Fruit fly (Drosophila melanogaster) whole organism, embryonic: ENCODE data around the gene stas.

Experiments
- ATbp ChIP-seq: fragments of 200-800 bp; sonication (Bioruptor generic); optimal IDR thresholded peaks from 2 replicates; lab custom pipeline; 2017; ENCODE audit warnings: missing biosample characterization, mild to moderate bottlenecking, missing genetic modification characterization, missing genetic modification reagents
- Antp ChIP-seq: fragments of 200-800 bp; sonication (Bioruptor generic); optimal IDR thresholded peaks from 3 replicates; lab custom pipeline; 2016; ENCODE audit warnings: missing biosample characterization, missing genetic modification characterization
- Bgb ChIP-seq: fragments of 200-800 bp; sonication (Bioruptor generic); IDR thresholded peaks from 2 replicates; pipeline ENCODE4 v1.3.6; 2022; ENCODE audit warnings: missing biosample characterization, missing genetic modification characterization; ENCODE audit not compliant: partially characterized antibody
- Bteb2 ChIP-seq: fragments of 200-800 bp; sonication (Bioruptor generic); optimal IDR thresholded peaks from 2 replicates; lab custom pipeline; 2016; ENCODE audit warnings: missing biosample characterization, missing genetic modification characterization
- CG10267 ChIP-seq: fragments of 200-800 bp; sonication (Bioruptor generic); optimal IDR thresholded peaks from 2 replicates; lab custom pipeline; 2018; ENCODE audit warnings: missing biosample characterization, mild to moderate bottlenecking, missing genetic modification characterization, moderate library complexity
- CG10431 ChIP-seq: fragments of 200-800 bp; sonication (Bioruptor generic); optimal IDR thresholded peaks from 3 replicates; lab custom pipeline; 2018; ENCODE audit warnings: missing biosample characterization, mild to moderate bottlenecking, missing genetic modification characterization
- CG11093 ChIP-seq: fragments of 200-800 bp; sonication (Bioruptor generic); IDR thresholded peaks from 3 replicates; pipeline ENCODE4 v1.3.6; 2022; ENCODE audit warnings: missing biosample characterization, missing genetic modification characterization
- CG11456 ChIP-seq: fragments of 200-800 bp; sonication (Bioruptor generic); IDR thresholded peaks from 3 replicates; pipeline ENCODE4 v1.3.6; 2022; ENCODE audit warnings: missing biosample characterization, missing genetic modification characterization
- CG11504 ChIP-seq: fragments of 200-800 bp; sonication (Bioruptor generic); optimal IDR thresholded peaks from 3 replicates; lab custom pipeline; 2019; ENCODE audit warnings: missing biosample characterization, mild to moderate bottlenecking, missing genetic modification characterization, moderate library complexity
- CG12236 ChIP-seq: fragments of 200-800 bp; sonication (Bioruptor generic); optimal IDR thresholded peaks from 2 replicates; lab custom pipeline; 2016; ENCODE audit warnings: missing biosample characterization, missing genetic modification characterization
- CG12391 ChIP-seq: fragments of 200-800 bp; sonication (Bioruptor generic); optimal IDR thresholded peaks from 3 replicates; lab custom pipeline; 2018; ENCODE audit warnings: missing biosample characterization, mild to moderate bottlenecking, missing genetic modification characterization, moderate library complexity
- CG13123 ChIP-seq: fragments of 200-800 bp; sonication (Bioruptor generic); optimal IDR thresholded peaks from 2 replicates; lab custom pipeline; 2016; ENCODE audit warnings: missing biosample characterization, missing genetic modification characterization
- CG17359 ChIP-seq: fragments of 200-800 bp; sonication (Bioruptor generic); optimal IDR thresholded peaks from 3 replicates; lab custom pipeline; 2018; ENCODE audit warnings: missing biosample characterization, mild to moderate bottlenecking, missing genetic modification characterization, moderate library complexity
- CG2202 ChIP-seq: fragments of 200-800 bp; sonication (Bioruptor generic); optimal IDR thresholded peaks from 2 replicates; lab custom pipeline; 2018; ENCODE audit warnings: missing biosample characterization, mild to moderate bottlenecking, missing genetic modification characterization
- CG31441 ChIP-seq: fragments of 200-800 bp; sonication (Bioruptor generic); IDR thresholded peaks from 2 replicates; pipeline ENCODE4 v1.3.6; 2022; ENCODE audit warnings: missing biosample characterization, missing genetic modification characterization
- CG33213 ChIP-seq: fragments of 200-800 bp; sonication (Bioruptor generic); optimal IDR thresholded peaks from 3 replicates; lab custom pipeline; 2016; ENCODE audit warnings: missing biosample characterization, missing genetic modification characterization
- CG3838 ChIP-seq: fragments of 200-800 bp; sonication (Bioruptor generic); optimal IDR thresholded peaks from 3 replicates; lab custom pipeline; 2016; ENCODE audit warnings: missing biosample characterization, missing genetic modification characterization
- CG5180 ChIP-seq: fragments of 200-800 bp; sonication (Bioruptor generic); optimal IDR thresholded peaks from 3 replicates; lab custom pipeline; 2017; ENCODE audit warnings: missing biosample characterization, missing genetic modification characterization, mild to moderate bottlenecking, moderate library complexity, missing genetic modification reagents
- CG6689 ChIP-seq: fragments of 200-800 bp; sonication (Bioruptor generic); IDR thresholded peaks from 2 replicates; pipeline ENCODE4 v1.3.6; 2022; ENCODE audit warnings: missing biosample characterization, missing genetic modification characterization
- CG6765 ChIP-seq: fragments of 200-800 bp; sonication (Bioruptor generic); optimal IDR thresholded peaks from 3 replicates; lab custom pipeline; 2017; ENCODE audit warnings: missing biosample characterization, mild to moderate bottlenecking, missing genetic modification characterization
- CG7271 ChIP-seq: fragments of 200-800 bp; sonication (Bioruptor generic); optimal IDR thresholded peaks from 2 replicates; lab custom pipeline; 2018; ENCODE audit warnings: missing biosample characterization, mild to moderate bottlenecking, missing genetic modification characterization, moderate library complexity
- CG7786 ChIP-seq: fragments of 200-800 bp; sonication (Bioruptor generic); optimal IDR thresholded peaks from 2 replicates; lab custom pipeline; 2016; ENCODE audit warnings: missing biosample characterization, missing genetic modification characterization
- CG7839 ChIP-seq: fragments of 200-800 bp; sonication (Bioruptor generic); optimal IDR thresholded peaks from 3 replicates; lab custom pipeline; 2018; ENCODE audit warnings: missing biosample characterization, mild to moderate bottlenecking, missing genetic modification characterization, moderate library complexity
- CHES-1-like ChIP-seq: fragments of 200-800 bp; sonication (Bioruptor generic); optimal IDR thresholded peaks from 2 replicates; lab custom pipeline; 2016; ENCODE audit warnings: missing biosample characterization, missing genetic modification characterization
- Dbx ChIP-seq: fragments of 200-800 bp; sonication (Bioruptor generic); IDR thresholded peaks from 3 replicates; pipeline ENCODE4 v1.3.6; 2022; ENCODE audit warnings: missing biosample characterization, missing genetic modification characterization
- Hr39 ChIP-seq: fragments of >200 bp; optimal IDR thresholded peaks from 2 replicates; lab custom pipeline; 2017
- Kr ChIP-seq: fragments of 200-800 bp; sonication (Bioruptor generic); optimal IDR thresholded peaks from 2 replicates; lab custom pipeline; 2017; ENCODE audit warnings: missing biosample characterization, mild to moderate bottlenecking, missing genetic modification characterization
- NC2β ChIP-seq: fragments of 200-800 bp; sonication (Bioruptor generic); optimal IDR thresholded peaks from 2 replicates; lab custom pipeline; 2016; ENCODE audit warnings: missing biosample characterization, missing genetic modification characterization
- PHDP ChIP-seq: fragments of 200-800 bp; sonication (Bioruptor generic); optimal IDR thresholded peaks from 3 replicates; lab custom pipeline; 2018; ENCODE audit warnings: missing biosample characterization, mild to moderate bottlenecking, missing genetic modification characterization, moderate library complexity
- Pdp1 ChIP-seq, 2 experiments: fragments of 200-800 bp; sonication (Bioruptor generic); optimal IDR thresholded peaks; 3 replicates each; lab custom pipeline; 2016; ENCODE audit warnings: missing biosample characterization in 2 of 2, missing genetic modification characterization in 2 of 2, mild to moderate bottlenecking in 1 of 2, moderate library complexity in 1 of 2
- YL-1 ChIP-seq: fragments of 200-800 bp; sonication (Bioruptor generic); optimal IDR thresholded peaks from 3 replicates; lab custom pipeline; 2017; ENCODE audit warnings: missing biosample characterization, mild to moderate bottlenecking, missing genetic modification characterization
- bab2 ChIP-seq: fragments of 200-800 bp; sonication (Bioruptor generic); optimal IDR thresholded peaks from 2 replicates; lab custom pipeline; 2016; ENCODE audit warnings: missing biosample characterization, missing genetic modification characterization
- btn ChIP-seq: fragments of 200-800 bp; sonication (Bioruptor generic); optimal IDR thresholded peaks from 2 replicates; lab custom pipeline; 2016; ENCODE audit warnings: missing biosample characterization, missing genetic modification characterization
- caup ChIP-seq: fragments of 200-800 bp; sonication (Bioruptor generic); optimal IDR thresholded peaks from 3 replicates; lab custom pipeline; 2017; ENCODE audit warnings: missing biosample characterization, mild to moderate bottlenecking, missing genetic modification characterization, moderate library complexity; ENCODE audit not compliant: severe bottlenecking
- cg ChIP-seq: fragments of 200-800 bp; sonication (Bioruptor generic); optimal IDR thresholded peaks from 3 replicates; lab custom pipeline; 2019; ENCODE audit warnings: missing biosample characterization, mild to moderate bottlenecking, missing genetic modification characterization, moderate library complexity
- dm ChIP-seq: fragments of 200-800 bp; sonication (Bioruptor generic); optimal IDR thresholded peaks from 3 replicates; lab custom pipeline; 2016; ENCODE audit warnings: missing biosample characterization, missing genetic modification characterization
- dysf ChIP-seq: fragments of 200-800 bp; sonication (Bioruptor generic); IDR thresholded peaks from 3 replicates; pipeline ENCODE4 v1.3.6; 2022; ENCODE audit warnings: missing biosample characterization, missing genetic modification characterization
- gfzf ChIP-seq: fragments of 200-800 bp; sonication (Bioruptor generic); optimal IDR thresholded peaks from 2 replicates; lab custom pipeline; 2016; ENCODE audit warnings: missing biosample characterization, mild to moderate bottlenecking, missing genetic modification characterization, moderate library complexity
- hbn ChIP-seq: fragments of 200-800 bp; sonication (Bioruptor generic); IDR thresholded peaks from 2 replicates; pipeline ENCODE4 v1.3.6; 2022; ENCODE audit warnings: missing biosample characterization, missing genetic modification characterization; ENCODE audit not compliant: partially characterized antibody
- hkb ChIP-seq, 2 experiments: fragments of 200-800 bp in 1 of 2; fragments of >200 bp in 1 of 2; sonication (Bioruptor generic) in 1 of 2; IDR thresholded peaks in 1 of 2; optimal IDR thresholded peaks in 1 of 2; 2 replicates each; pipeline versions ENCODE4 v1.3.6 to Lab custom; 2017 to 2022; ENCODE audit warnings: missing biosample characterization in 1 of 2, missing genetic modification characterization in 1 of 2
- jumu ChIP-seq: fragments of 200-800 bp; sonication (Bioruptor generic); optimal IDR thresholded peaks from 3 replicates; lab custom pipeline; 2016; ENCODE audit warnings: missing biosample characterization, missing genetic modification characterization
- lab ChIP-seq: fragments of 200-800 bp; sonication (Bioruptor generic); optimal IDR thresholded peaks from 3 replicates; lab custom pipeline; 2017; ENCODE audit warnings: missing biosample characterization, missing genetic modification characterization, mild to moderate bottlenecking, moderate library complexity, missing genetic modification reagents
- maf-S ChIP-seq: fragments of 200-800 bp; sonication (Bioruptor generic); optimal IDR thresholded peaks from 2 replicates; lab custom pipeline; 2016; ENCODE audit warnings: missing biosample characterization, missing genetic modification characterization
- org-1 ChIP-seq: fragments of 200-800 bp; sonication (Bioruptor generic); optimal IDR thresholded peaks from 2 replicates; lab custom pipeline; 2017; ENCODE audit warnings: missing biosample characterization, missing genetic modification characterization
- rib ChIP-seq: fragments of 200-800 bp; sonication (Bioruptor generic); IDR thresholded peaks from 2 replicates; pipeline ENCODE4 v1.3.6; 2022; ENCODE audit warnings: missing biosample characterization, missing genetic modification characterization
- shn ChIP-seq: fragments of 200-800 bp; sonication (Bioruptor generic); optimal IDR thresholded peaks from 3 replicates; lab custom pipeline; 2016; ENCODE audit warnings: missing biosample characterization, missing genetic modification characterization
- sr ChIP-seq: fragments of 200-800 bp; sonication (Bioruptor generic); IDR thresholded peaks from 3 replicates; pipeline ENCODE4 v1.3.6; 2022; ENCODE audit warnings: missing biosample characterization, missing genetic modification characterization
- ssp ChIP-seq: fragments of 200-800 bp; sonication (Bioruptor generic); IDR thresholded peaks from 2 replicates; pipeline ENCODE4 v1.3.6; 2022; ENCODE audit warnings: missing biosample characterization, missing genetic modification characterization
- tin ChIP-seq: fragments of 200-800 bp; sonication (Bioruptor generic); optimal IDR thresholded peaks from 3 replicates; lab custom pipeline; 2016; ENCODE audit warnings: missing biosample characterization, missing genetic modification characterization
- tll ChIP-seq, 2 experiments: fragments of 200-800 bp in 1 of 2; fragments of >200 bp in 1 of 2; sonication (Bioruptor generic) in 1 of 2; optimal IDR thresholded peaks; 2 replicates each; lab custom pipeline; 2017 to 2019; ENCODE audit warnings: missing biosample characterization in 2 of 2, missing genetic modification characterization in 2 of 2, mild to moderate bottlenecking in 1 of 2, moderate library complexity in 1 of 2

Gene stas

dm6 chrX:17582650-17583049 is 45.0 kb downstream of the stas start (continued):
- TF ChIP-seq jumu (no peak), ATbp (GFP tag; lab: Kevin White, UChicago) (peak; percentile 70), Antp (GFP tag; lab: Kevin White, UChicago) (peak; percentile 8), CG17359 (tag; lab: Kevin White, UChicago) (peak; percentile 56), CG12391 (tag; lab: Kevin White, UChicago) (no peak), Pdp1 (GFP tag; optimal IDR thresholded peaks at IDR 0.05; lab: Kevin White, UChicago) (no peak), CG6765 (GFP tag; lab: Kevin White, UChicago) (peak; percentile 37), Dbx (GFP tag; lab: Robert Waterston, UW) (0 out of 3 replicates have a peak, but pooled peaks have one; percentile 15), CG12236 (GFP tag; lab: Kevin White, UChicago) (peak; percentile 39), org-1 (peak; percentile 21), CHES-1-like (GFP tag; lab: Kevin White, UChicago) (peak; percentile 41), shn (GFP tag; lab: Kevin White, UChicago) (no peak), CG10431 (GFP tag; lab: Kevin White, UChicago) (no peak), CG3838 (GFP tag; lab: Kevin White, UChicago) (no peak), Kr (GFP tag; lab: Kevin White, UChicago) (no peak), tll (GFP tag; optimal IDR thresholded peaks at IDR 0.05; lab: Kevin White, UChicago) (no peak), Bgb (GFP tag; lab: Robert Waterston, UW) (no peak), CG13123 (GFP tag; lab: Kevin White, UChicago) (peak; percentile 40), CG7786 (GFP tag; lab: Kevin White, UChicago) (no peak), tin (GFP tag; lab: Kevin White, UChicago) (no peak), caup (GFP tag; lab: Kevin White, UChicago) (peak; percentile 70), CG33213 (peak; percentile 46), rib (GFP tag; lab: Robert Waterston, UW) (no peak), hkb (optimal IDR thresholded peaks at IDR 0.05; lab: Kevin White, UChicago) (no peak), hkb (GFP tag; IDR thresholded peaks at IDR 0.05; lab: Robert Waterston, UW) (peak; percentile 64; the same call in 1 of the 2 replicates), bab2 (peak; percentile 36), CG10267 (tag; lab: Kevin White, UChicago) (no peak), CG7271 (no peak), gfzf (GFP tag; lab: Kevin White, UChicago) (no peak), PHDP (tag; lab: Kevin White, UChicago) (peak; percentile 41), lab (peak; percentile 82), YL-1 (GFP tag; lab: Kevin White, UChicago) (no peak), dysf (GFP tag; lab: Robert Waterston, UW) (0 out of 3 replicates have a peak, but pooled peaks have one; percentile 19), CG7839 (tag; lab: Kevin White, UChicago) (peak; percentile 2), CG2202 (tag; lab: Kevin White, UChicago) (no peak), CG5180 (peak; percentile 9), sr (GFP tag; lab: Robert Waterston, UW) (peak; percentile 22; the same call in 1 of the 3 replicates), CG6689 (no peak), dm (no peak), Bteb2 (GFP tag; lab: Kevin White, UChicago) (no peak), hbn (GFP tag; lab: Robert Waterston, UW) (no peak), CG11093 (no peak), btn (GFP tag; lab: Kevin White, UChicago) (no peak), Hr39 (lab: Kevin White, UChicago) (no peak), NC2β (GFP tag; lab: Kevin White, UChicago) (no peak), CG31441 (GFP tag; lab: Robert Waterston, UW) (no peak), cg (GFP tag; lab: Kevin White, UChicago) (no peak), CG11456 (GFP tag; lab: Robert Waterston, UW) (0 out of 3 replicates have a peak, but pooled peaks have one; percentile 48), CG11504 (tag; lab: Kevin White, UChicago) (peak; percentile 17), ssp (GFP tag; lab: Robert Waterston, UW) (no peak), maf-S (GFP tag; lab: Kevin White, UChicago) (peak; percentile 29)
